Fruit fly (Drosophila melanogaster) Kc167 (cell line): ENCODE measurements around the gene CG8136.

Experiments used
- Sin3A ChIP-seq: fragments of >200 bp; optimal IDR thresholded peaks from 2 replicates; lab custom pipeline; 2018; ENCODE audit warnings: missing external identifiers
- insv ChIP-seq: fragments of >200 bp; optimal IDR thresholded peaks from 3 replicates; lab custom pipeline; 2018; ENCODE audit warnings: missing external identifiers
- psq ChIP-seq: fragments of >200 bp; optimal IDR thresholded peaks from 2 replicates; lab custom pipeline; 2017; ENCODE audit warnings: missing external identifiers

dm6 chr3R:8684328-8685177 lies 36.6 kb upstream of the CG8136 start, which contains the start of gene CG44227:
- TF ChIP-seq psq (lab: Kevin White, UChicago) (no peak), Sin3A (no peak), insv (lab: Kevin White, UChicago) (no peak)
